Fruit fly (Drosophila melanogaster): ENCODE measurements around the gene CG43797.

DNA sequence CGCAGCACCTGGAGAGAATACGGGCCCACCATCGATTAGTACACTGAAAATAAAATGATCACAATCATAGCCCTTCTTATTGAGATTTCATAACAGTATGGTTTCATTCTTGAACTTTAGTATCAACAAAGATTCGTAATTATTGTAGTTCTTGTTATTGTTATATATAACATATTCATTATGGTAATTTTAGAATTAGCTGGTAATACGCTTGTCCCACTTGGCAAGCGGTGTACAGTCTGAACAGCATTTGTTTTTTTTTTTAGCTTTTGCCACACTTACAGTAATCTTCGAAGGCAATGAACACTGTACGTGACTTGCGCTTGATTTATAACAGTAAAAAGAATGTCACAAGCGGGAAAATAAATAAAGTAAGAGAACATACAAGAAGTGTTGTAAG, 43.2 kb downstream of the CG43797 start:
- TF ChIP-seq psq (optimal IDR thresholded peaks at IDR 0.05) (no peak), CG8478 (optimal IDR thresholded peaks at IDR 0.05) (no peak), EcR (GFP tag; optimal IDR thresholded peaks at IDR 0.05) (no peak), usp (GFP tag; optimal IDR thresholded peaks at IDR 0.05) (no peak), pan (optimal IDR thresholded peaks at IDR 0.05) (no peak), Dll (optimal IDR thresholded peaks at IDR 0.05) (no peak)
